Fruit fly (Drosophila melanogaster) whole organism, pupa: ENCODE results near the gene CG15628.
A peak's percentile ranks its signal among the peaks of the same experiment; 100 is the strongest.

Experiments used
- CG10348 ChIP-seq: fragments of 200-800 bp; sonication (Bioruptor generic); IDR thresholded peaks from 2 replicates; pipeline ENCODE4 v1.3.6; 2022; ENCODE audit warnings: missing biosample characterization, missing genetic modification characterization
- CG12605 ChIP-seq: fragments of 200-800 bp; sonication (Bioruptor generic); IDR thresholded peaks from 2 replicates; pipeline ENCODE4 v1.3.6; 2022; ENCODE audit warnings: missing biosample characterization, missing genetic modification characterization
- CG13204 ChIP-seq: fragments of 200-800 bp; sonication (Bioruptor generic); optimal IDR thresholded peaks from 2 replicates; lab custom pipeline; 2018; ENCODE audit warnings: missing biosample characterization, mild to moderate bottlenecking, missing genetic modification characterization, moderate library complexity
- CG14655 ChIP-seq: fragments of 200-800 bp; sonication (Bioruptor generic); optimal IDR thresholded peaks from 3 replicates; lab custom pipeline; 2017; ENCODE audit warnings: mild to moderate bottlenecking, missing biosample characterization, missing genetic modification reagents, missing genetic modification characterization
- CG15710 ChIP-seq: fragments of 200-800 bp; sonication (Bioruptor generic); optimal IDR thresholded peaks from 2 replicates; lab custom pipeline; 2018; ENCODE audit warnings: missing biosample characterization, mild to moderate bottlenecking, missing genetic modification characterization, moderate library complexity
- CG17806 ChIP-seq: fragments of 200-800 bp; sonication (Bioruptor generic); optimal IDR thresholded peaks from 2 replicates; lab custom pipeline; 2018; ENCODE audit warnings: missing biosample characterization, mild to moderate bottlenecking, missing genetic modification characterization, moderate library complexity
- CG32121 ChIP-seq: fragments of 200-800 bp; sonication (Bioruptor generic); IDR thresholded peaks from 2 replicates; pipeline ENCODE4 v1.3.6; 2022; ENCODE audit warnings: missing biosample characterization, missing genetic modification characterization
- CG34367 ChIP-seq: fragments of 200-800 bp; sonication (Bioruptor generic); optimal IDR thresholded peaks from 2 replicates; lab custom pipeline; 2018; ENCODE audit warnings: missing biosample characterization, mild to moderate bottlenecking, missing genetic modification characterization
- CG4496 ChIP-seq: fragments of 200-800 bp; sonication (Bioruptor generic); IDR thresholded peaks from 3 replicates; pipeline ENCODE4 v1.3.6; 2022; ENCODE audit warnings: missing biosample characterization, missing genetic modification characterization
- CG8159 ChIP-seq: fragments of 200-800 bp; sonication (Bioruptor generic); optimal IDR thresholded peaks from 3 replicates; lab custom pipeline; 2018; ENCODE audit warnings: missing biosample characterization, mild to moderate bottlenecking, missing genetic modification characterization, moderate library complexity
- CG8301 ChIP-seq: fragments of 200-800 bp; sonication (Bioruptor generic); optimal IDR thresholded peaks from 2 replicates; lab custom pipeline; 2018; ENCODE audit warnings: missing biosample characterization, mild to moderate bottlenecking, missing genetic modification characterization
- CG9948 ChIP-seq: fragments of 200-800 bp; sonication (Bioruptor generic); optimal IDR thresholded peaks from 2 replicates; lab custom pipeline; 2018; ENCODE audit warnings: missing biosample characterization, mild to moderate bottlenecking, missing genetic modification characterization, moderate library complexity
- D1 ChIP-seq: fragments of 200-800 bp; sonication (Bioruptor generic); optimal IDR thresholded peaks from 2 replicates; lab custom pipeline; 2018; ENCODE audit warnings: missing biosample characterization, mild to moderate bottlenecking, missing genetic modification characterization, moderate library complexity
- EcR ChIP-seq: fragments of 200-800 bp; sonication (Bioruptor generic); optimal IDR thresholded peaks from 3 replicates; lab custom pipeline; 2019; ENCODE audit warnings: missing biosample characterization, missing genetic modification characterization, mild to moderate bottlenecking, moderate library complexity, missing genetic modification reagents
- Ets98B ChIP-seq: fragments of 200-800 bp; sonication (Bioruptor generic); IDR thresholded peaks from 2 replicates; pipeline ENCODE4 v1.3.6; 2022; ENCODE audit warnings: missing biosample characterization, missing genetic modification characterization
- Pif1A ChIP-seq: fragments of 200-800 bp; sonication (Bioruptor generic); optimal IDR thresholded peaks from 3 replicates; lab custom pipeline; 2016; ENCODE audit warnings: missing biosample characterization, missing genetic modification characterization
- Pif1B ChIP-seq: fragments of 200-800 bp; sonication (Bioruptor generic); optimal IDR thresholded peaks from 3 replicates; lab custom pipeline; 2016; ENCODE audit warnings: missing biosample characterization, missing genetic modification characterization
- Snoo ChIP-seq: fragments of 200-800 bp; sonication (Bioruptor generic); optimal IDR thresholded peaks from 3 replicates; lab custom pipeline; 2017; ENCODE audit warnings: missing biosample characterization, mild to moderate bottlenecking, missing genetic modification characterization, inconsistent platforms
- fd96Ca ChIP-seq: fragments of 200-800 bp; sonication (Bioruptor generic); IDR thresholded peaks from 3 replicates; pipeline ENCODE4 v1.3.6; 2022; ENCODE audit warnings: missing biosample characterization, missing genetic modification characterization
- gl ChIP-seq: fragments of 200-800 bp; sonication (Bioruptor generic); optimal IDR thresholded peaks from 2 replicates; lab custom pipeline; 2018; ENCODE audit warnings: missing biosample characterization, mild to moderate bottlenecking, missing genetic modification characterization
- rn ChIP-seq: fragments of 200-800 bp; sonication (Bioruptor generic); IDR thresholded peaks from 2 replicates; pipeline ENCODE4 v1.3.6; 2022; ENCODE audit warnings: missing biosample characterization, missing genetic modification characterization

The CG15628 gene

DNA sequence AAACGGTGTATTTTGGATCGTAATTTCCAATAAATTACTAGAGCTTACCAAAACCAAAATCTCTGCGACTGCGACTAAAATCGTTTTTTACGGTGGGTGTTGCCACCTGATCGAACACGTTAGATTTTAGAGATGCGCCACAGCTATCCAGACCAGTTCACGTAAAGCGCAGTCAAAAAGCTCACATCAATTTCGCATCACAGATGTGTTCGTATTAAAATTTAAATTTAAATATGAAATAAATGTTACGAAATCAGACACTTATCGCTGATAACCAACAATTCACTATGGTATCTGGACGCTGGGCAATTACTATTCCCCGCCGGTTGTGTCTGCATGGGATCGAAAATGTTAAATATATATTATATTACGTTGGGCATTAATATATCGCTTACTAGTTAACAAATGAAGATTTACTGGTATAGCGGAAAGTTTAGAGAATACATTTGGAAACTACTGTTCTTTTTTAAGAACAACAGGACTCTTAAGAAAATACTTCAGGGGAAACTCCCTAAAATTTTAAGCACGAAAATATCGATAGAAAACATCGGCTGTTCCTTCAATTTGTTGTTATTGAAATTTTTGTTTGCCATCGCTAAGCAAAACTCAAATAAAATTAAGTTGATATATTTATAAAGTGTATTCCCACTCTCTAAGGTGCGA lies 25.7 kb downstream of the CG15628 start, which contains the start of the genes mxt and CG11927:
TSS of gene mxt (minus strand) at position 105 of the 663 bp plus-strand sequence.
TSS of gene CG11927 (plus strand) at position 576 of the 663 bp plus-strand sequence.
- TF ChIP-seq EcR (no peak), CG9948 (tag; lab: Kevin White, UChicago) (peak; percentile 8), fd96Ca (peak; percentile 52; the same call in 1 of the 3 replicates), CG4496 (GFP tag; lab: Robert Waterston, UW) (peak; percentile 56; the same call in 2 of the 3 replicates), CG15710 (peak; percentile 27), CG13204 (GFP tag; lab: Kevin White, UChicago) (no peak)

DNA sequence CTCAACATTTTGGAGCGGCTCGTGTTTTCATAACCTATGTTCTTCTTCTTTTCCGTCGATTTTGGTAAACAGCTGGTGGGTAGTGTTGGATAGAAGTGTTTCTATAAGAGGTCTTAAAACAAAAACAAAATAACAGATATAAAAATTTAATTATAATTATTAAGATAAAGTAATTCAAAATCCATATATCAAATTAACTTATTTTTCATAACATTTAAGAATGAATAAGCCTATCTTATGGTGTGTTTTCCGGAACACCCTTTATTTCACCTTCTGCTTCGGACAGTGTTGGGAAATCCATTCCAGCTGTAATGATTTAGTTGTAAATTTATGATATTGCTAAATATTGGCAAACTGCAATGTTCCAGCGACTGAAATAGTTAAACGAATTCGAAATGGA lies 28.8 kb downstream of the CG15628 start, which contains the start of the genes mRpS2 and Mon1:
TSS of gene mRpS2 (minus strand) at position 64 of the 400 bp plus-strand sequence.
TSS of gene Mon1 (plus strand) at position 286 of the 400 bp plus-strand sequence.
- TF ChIP-seq CG32121 (GFP tag; lab: Robert Waterston, UW) (peak; percentile 97), CG4496 (GFP tag; lab: Robert Waterston, UW) (peak; percentile 96), CG34367 (tag; lab: Kevin White, UChicago) (peak; percentile 78), CG17806 (peak; percentile 94), Pif1A (GFP tag; lab: Kevin White, UChicago) (no peak), CG8159 (tag; lab: Kevin White, UChicago) (peak; percentile 92), CG12605 (GFP tag; lab: Robert Waterston, UW) (peak; percentile 83), CG8301 (tag; lab: Kevin White, UChicago) (peak; percentile 90), CG9948 (tag; lab: Kevin White, UChicago) (peak; percentile 91), EcR (no peak), Snoo (tag; lab: Kevin White, UChicago) (peak; percentile 88), CG10348 (GFP tag; lab: Robert Waterston, UW) (peak; percentile 80), Pif1B (GFP tag; lab: Kevin White, UChicago) (peak; percentile 83), gl (tag; lab: Kevin White, UChicago) (peak; percentile 53), CG13204 (GFP tag; lab: Kevin White, UChicago) (no peak), fd96Ca (peak; percentile 86), D1 (no peak), CG15710 (peak; percentile 94), CG14655 (GFP tag; lab: Kevin White, UChicago) (peak; percentile 93), Ets98B (GFP tag; lab: Robert Waterston, UW) (peak; percentile 94), rn (GFP tag; lab: Robert Waterston, UW) (peak; percentile 95)

DNA sequence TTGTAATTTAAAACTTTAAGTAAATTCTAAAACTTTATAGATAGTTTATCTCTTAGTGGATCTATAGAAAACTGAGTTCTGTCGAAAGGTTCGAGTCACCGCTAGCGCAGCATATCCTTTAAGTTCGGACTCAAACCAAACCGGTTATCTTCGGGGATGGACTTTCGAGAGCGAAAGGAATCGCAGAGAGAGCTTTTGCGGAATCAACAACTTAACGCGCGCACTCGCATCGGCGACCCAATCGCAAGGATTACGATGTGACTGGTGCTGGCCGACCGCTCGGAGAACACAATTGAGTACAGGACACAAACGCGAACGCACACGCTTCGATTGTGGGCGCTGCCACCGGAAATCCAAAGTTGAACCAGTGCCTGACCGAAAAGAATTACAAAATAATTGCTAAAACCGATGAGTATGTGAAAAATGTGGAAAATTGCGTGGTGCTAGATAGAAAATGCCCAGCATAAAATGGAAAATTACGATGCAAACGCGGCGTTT lies 31.1 kb downstream of the CG15628 start, which contains the start of gene smog:
TSS of gene smog (plus strand) at position 260 of the 498 bp plus-strand sequence.
- no peak for TF ChIP-seq D1
- 0 out of 3 replicates have a peak, but pooled peaks have one; percentile 19 for TF ChIP-seq fd96Ca

DNA sequence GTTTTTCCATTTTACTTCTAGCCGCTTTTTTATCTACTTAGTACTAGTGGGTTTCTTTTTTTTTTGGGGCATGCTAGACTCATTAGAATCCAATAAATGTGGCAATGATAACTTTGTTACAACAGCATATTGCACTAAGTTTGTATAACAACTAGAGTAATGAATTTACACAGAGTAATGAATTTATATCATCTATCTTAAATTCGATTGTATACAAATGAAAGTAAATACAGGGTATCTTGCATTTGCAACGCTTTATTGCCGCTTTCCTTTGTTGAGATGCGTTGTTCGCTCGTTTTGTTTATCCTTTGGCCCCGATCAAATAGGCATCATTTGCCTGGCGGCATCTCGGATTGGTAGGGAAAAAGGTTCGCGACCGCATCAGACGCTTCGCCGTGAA lies 33.2 kb downstream of the CG15628 start:
- no peak for TF ChIP-seq CG8301 (tag; lab: Kevin White, UChicago)
- TF ChIP-seq CG10348 (GFP tag; lab: Robert Waterston, UW), result no peak
- no peak for TF ChIP-seq CG34367 (tag; lab: Kevin White, UChicago)
- no peak for TF ChIP-seq CG13204 (GFP tag; lab: Kevin White, UChicago)
- TF ChIP-seq Pif1A (GFP tag; lab: Kevin White, UChicago), result no peak
- no peak for TF ChIP-seq CG4496 (GFP tag; lab: Robert Waterston, UW)
- TF ChIP-seq CG14655 (GFP tag; lab: Kevin White, UChicago), result no peak
- no peak for TF ChIP-seq gl (tag; lab: Kevin White, UChicago)
- TF ChIP-seq, all 21 proteins: peak for 0

DNA sequence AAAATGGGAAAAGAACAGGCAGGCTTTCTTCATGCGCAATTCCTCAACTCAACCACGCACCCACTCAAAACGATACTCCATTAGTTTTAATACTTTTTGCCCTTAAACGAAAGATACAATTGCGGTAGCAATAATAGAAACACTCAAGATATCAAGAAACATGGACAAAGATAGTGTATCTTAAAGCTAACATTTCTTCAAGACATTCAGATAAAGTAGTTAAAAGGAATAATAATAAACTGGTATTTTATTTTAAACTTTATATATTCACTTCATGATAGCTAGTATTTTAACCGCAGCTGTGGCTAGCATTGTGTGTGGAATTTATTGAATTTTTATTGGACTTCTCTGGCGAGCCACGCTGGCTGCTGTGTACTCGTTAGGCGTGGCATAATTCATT lies 34.5 kb downstream of the CG15628 start:
- TF ChIP-seq gl (tag; lab: Kevin White, UChicago), result no peak
- peak; percentile 60 for TF ChIP-seq CG8159 (tag; lab: Kevin White, UChicago)
- peak; percentile 49 for TF ChIP-seq CG9948 (tag; lab: Kevin White, UChicago)
- TF ChIP-seq Snoo (tag; lab: Kevin White, UChicago), result no peak
- peak; percentile 15 for TF ChIP-seq CG15710
- no peak for TF ChIP-seq Ets98B (GFP tag; lab: Robert Waterston, UW)
- TF ChIP-seq CG4496 (GFP tag; lab: Robert Waterston, UW), result no peak; the same call in 2 of the 3 replicates
- peak; percentile 19 for TF ChIP-seq CG14655 (GFP tag; lab: Kevin White, UChicago)
- peak; percentile 34 for TF ChIP-seq CG17806
- TF ChIP-seq D1, result no peak

- TF ChIP-seq Ets98B (GFP tag; lab: Robert Waterston, UW) (0 out of 2 replicates have a peak, but pooled peaks have one; percentile 12), CG10348 (GFP tag; lab: Robert Waterston, UW) (no peak)
- TF ChIP-seq, all 21 proteins: peak for 1
Observed at dm6 chr2L:4861503-4861902, 39.9 kb downstream of the CG15628 start.
